Worm (Caenorhabditis elegans) whole organism, early embryonic: ENCODE data around the gene bgal-2.
A peak's percentile ranks its signal among the peaks of the same experiment; 100 is the strongest.

Experiments
- B0310.2 ChIP-seq: sonication (generic microtip); optimal IDR thresholded peaks from 2 replicates; lab custom pipeline; 2016; ENCODE audit warnings: mild to moderate bottlenecking, missing genetic modification characterization, missing compliant biosample characterization
- F13C5.2 ChIP-seq: sonication (generic microtip); optimal IDR thresholded peaks from 2 replicates; lab custom pipeline; 2017; ENCODE audit warnings: mild to moderate bottlenecking, missing genetic modification characterization, inconsistent platforms, missing compliant biosample characterization
- aly-1 ChIP-seq: sonication (generic microtip); optimal IDR thresholded peaks from 2 replicates; lab custom pipeline; 2016; ENCODE audit warnings: missing genetic modification characterization, missing compliant biosample characterization
- ama-1 ChIP-seq: fragments of 150-350 bp; optimal IDR thresholded peaks from 2 replicates; lab custom pipeline; 2014
- ceh-13 ChIP-seq: fragments of 200-800 bp; sonication (Bioruptor generic); optimal IDR thresholded peaks from 2 replicates; lab custom pipeline; 2018; ENCODE audit warnings: mild to moderate bottlenecking, missing genetic modification characterization, missing compliant biosample characterization
- ceh-36 ChIP-seq: sonication (generic microtip); optimal IDR thresholded peaks from 2 replicates; lab custom pipeline; 2016; ENCODE audit warnings: missing genetic modification characterization, inconsistent platforms, missing compliant biosample characterization
- ets-7 ChIP-seq: sonication (generic microtip); optimal IDR thresholded peaks from 2 replicates; lab custom pipeline; 2016; ENCODE audit warnings: missing genotype, missing genetic modification characterization, missing compliant biosample characterization
- flt-1 ChIP-seq: fragments of 200-800 bp; sonication (Bioruptor generic); IDR thresholded peaks from 2 replicates; pipeline ENCODE4 v1.3.6; 2022; ENCODE audit warnings: missing genetic modification characterization, missing compliant biosample characterization
- hmbx-1 ChIP-seq: sonication (generic microtip); optimal IDR thresholded peaks from 2 replicates; lab custom pipeline; 2016; ENCODE audit warnings: mild to moderate bottlenecking, missing genetic modification characterization, missing compliant biosample characterization
- hmg-4 ChIP-seq: fragments of 200-800 bp; sonication (Bioruptor generic); optimal IDR thresholded peaks from 2 replicates; lab custom pipeline; 2018; ENCODE audit warnings: mild to moderate bottlenecking, missing genetic modification characterization, missing compliant biosample characterization
- hnd-1 ChIP-seq: sonication (generic microtip); optimal IDR thresholded peaks from 2 replicates; lab custom pipeline; 2016; ENCODE audit warnings: missing genetic modification characterization, missing compliant biosample characterization
- pes-1 ChIP-seq: fragments of 200-800 bp; sonication (Bioruptor generic); IDR thresholded peaks from 2 replicates; pipeline ENCODE4 v1.3.6; 2022; ENCODE audit warnings: missing genetic modification reagents, missing genetic modification characterization, missing compliant biosample characterization
- scrt-1 ChIP-seq: fragments of 200-800 bp; sonication (Bioruptor generic); IDR thresholded peaks from 2 replicates; pipeline ENCODE4 v1.3.6; 2022; ENCODE audit warnings: missing genetic modification characterization, missing compliant biosample characterization
- sea-1 ChIP-seq: fragments of 200-800 bp; sonication (Bioruptor generic); conservative IDR thresholded peaks from 2 replicates; pipeline ENCODE4 v1.3.6; 2022; ENCODE audit warnings: missing genetic modification characterization, missing compliant biosample characterization
- tbx-11 ChIP-seq: fragments of 200-800 bp; sonication (Bioruptor generic); IDR thresholded peaks from 2 replicates; pipeline ENCODE4 v1.3.6; 2022; ENCODE audit warnings: missing genetic modification characterization, missing compliant biosample characterization
- tbx-37 ChIP-seq: fragments of 200-800 bp; sonication (Bioruptor generic); conservative IDR thresholded peaks from 2 replicates; pipeline ENCODE4 v1.3.6; 2022; ENCODE audit warnings: missing genetic modification reagents, missing genetic modification characterization, missing compliant biosample characterization
- tra-4 ChIP-seq: sonication (generic microtip); optimal IDR thresholded peaks from 2 replicates; lab custom pipeline; 2017; ENCODE audit warnings: missing genetic modification characterization, missing compliant biosample characterization

The bgal-2 gene

ce11 chrX:6740282-6740982 lies 43.8 kb upstream of the bgal-2 start:
- TF ChIP-seq tbx-37 (GFP tag; lab: Robert Waterston, UW) (no peak), hmg-4 (peak; percentile 33)

- no peak for TF ChIP-seq aly-1 (tag; lab: Kevin White, UChicago)
- TF ChIP-seq tra-4 (tag; lab: Kevin White, UChicago): no peak
- no peak for TF ChIP-seq hmg-4
- no peak for TF ChIP-seq B0310.2 (tag; lab: Kevin White, UChicago)
- TF ChIP-seq tbx-37 (GFP tag; lab: Robert Waterston, UW): no peak
- TF ChIP-seq pes-1: no peak
- no peak for TF ChIP-seq tbx-11 (GFP tag; lab: Robert Waterston, UW)
- TF ChIP-seq hmbx-1 (tag; lab: Kevin White, UChicago): no peak
- no peak for TF ChIP-seq F13C5.2 (tag; lab: Kevin White, UChicago)
- TF ChIP-seq sea-1 (GFP tag; lab: Robert Waterston, UW): no peak
- TF ChIP-seq flt-1 (GFP tag; lab: Robert Waterston, UW): no peak
Measured at ce11 chrX:6740983-6741365, 43.2 kb upstream of the bgal-2 start.

ce11 chrX:6741532-6741931 lies 42.7 kb upstream of the bgal-2 start:
- TF ChIP-seq tbx-11 (GFP tag; lab: Robert Waterston, UW): no peak
- TF ChIP-seq sea-1 (GFP tag; lab: Robert Waterston, UW): no peak
- TF ChIP-seq ceh-13 (GFP tag; lab: Kevin White, UChicago): no peak
- TF ChIP-seq flt-1 (GFP tag; lab: Robert Waterston, UW): no peak
- no peak for TF ChIP-seq aly-1 (tag; lab: Kevin White, UChicago)
- TF ChIP-seq ceh-36 (tag; lab: Kevin White, UChicago): no peak
- TF ChIP-seq ama-1 (lab: Kevin White, UChicago): no peak
- no peak for TF ChIP-seq pes-1
- no peak for TF ChIP-seq scrt-1 (GFP tag; lab: Robert Waterston, UW)
- no peak for TF ChIP-seq ets-7 (tag; lab: Kevin White, UChicago)
- no peak for TF ChIP-seq tbx-37 (GFP tag; lab: Robert Waterston, UW)
- TF ChIP-seq hmbx-1 (tag; lab: Kevin White, UChicago): no peak
- TF ChIP-seq hnd-1 (tag; lab: Kevin White, UChicago): no peak
- no peak for TF ChIP-seq tra-4 (tag; lab: Kevin White, UChicago)
- no peak for TF ChIP-seq hmg-4
- TF ChIP-seq B0310.2 (tag; lab: Kevin White, UChicago): no peak
- no peak for TF ChIP-seq F13C5.2 (tag; lab: Kevin White, UChicago)

ce11 chrX:6742011-6742683 lies 42.1 kb upstream of the bgal-2 start, which contains the start of gene mdl-1:
mdl-1 (plus strand) TSS chrX:6742351.
- no peak for TF ChIP-seq tra-4 (tag; lab: Kevin White, UChicago)
- TF ChIP-seq ets-7 (tag; lab: Kevin White, UChicago): peak; percentile 34
- peak; percentile 68 for TF ChIP-seq flt-1 (GFP tag; lab: Robert Waterston, UW)
- peak; percentile 76 for TF ChIP-seq F13C5.2 (tag; lab: Kevin White, UChicago)
- peak; percentile 67; the same call in 1 of the 2 replicates for TF ChIP-seq pes-1
- TF ChIP-seq tbx-11 (GFP tag; lab: Robert Waterston, UW): 0 out of 2 replicates have a peak, but pooled peaks have one; percentile 8
- no peak for TF ChIP-seq hnd-1 (tag; lab: Kevin White, UChicago)
- peak; percentile 40 for TF ChIP-seq B0310.2 (tag; lab: Kevin White, UChicago)
- peak; percentile 86 for TF ChIP-seq hmg-4
- TF ChIP-seq ceh-13 (GFP tag; lab: Kevin White, UChicago): peak; percentile 3

DNA sequence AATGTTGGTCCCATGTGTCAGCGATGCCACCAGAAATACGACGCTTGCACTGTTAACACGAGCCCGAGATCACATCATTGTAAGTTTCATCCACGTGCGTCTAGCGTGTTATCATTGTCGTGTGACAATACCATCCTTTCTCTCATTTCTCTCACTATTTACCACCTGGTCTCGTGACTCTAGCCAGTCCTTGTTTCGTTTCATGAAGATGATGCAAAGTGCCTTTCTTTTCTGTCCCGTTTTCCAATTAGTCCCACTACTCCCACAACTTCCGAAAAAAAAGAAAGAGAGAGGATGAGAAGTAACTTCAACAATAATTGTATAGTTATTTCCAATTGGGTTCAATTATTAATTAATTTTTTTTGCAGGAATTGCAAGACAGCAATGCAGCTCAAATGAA lies 41.3 kb upstream of the bgal-2 start:
- TF ChIP-seq ama-1 (lab: Kevin White, UChicago) (no peak), aly-1 (tag; lab: Kevin White, UChicago) (no peak), flt-1 (GFP tag; lab: Robert Waterston, UW) (no peak), ets-7 (tag; lab: Kevin White, UChicago) (no peak), ceh-13 (GFP tag; lab: Kevin White, UChicago) (no peak), hnd-1 (tag; lab: Kevin White, UChicago) (no peak), B0310.2 (tag; lab: Kevin White, UChicago) (no peak), hmbx-1 (tag; lab: Kevin White, UChicago) (no peak), scrt-1 (GFP tag; lab: Robert Waterston, UW) (no peak), ceh-36 (tag; lab: Kevin White, UChicago) (no peak), tra-4 (tag; lab: Kevin White, UChicago) (no peak), sea-1 (GFP tag; lab: Robert Waterston, UW) (no peak), tbx-11 (GFP tag; lab: Robert Waterston, UW) (no peak), hmg-4 (no peak), tbx-37 (GFP tag; lab: Robert Waterston, UW) (no peak), pes-1 (no peak), F13C5.2 (tag; lab: Kevin White, UChicago) (no peak)

DNA sequence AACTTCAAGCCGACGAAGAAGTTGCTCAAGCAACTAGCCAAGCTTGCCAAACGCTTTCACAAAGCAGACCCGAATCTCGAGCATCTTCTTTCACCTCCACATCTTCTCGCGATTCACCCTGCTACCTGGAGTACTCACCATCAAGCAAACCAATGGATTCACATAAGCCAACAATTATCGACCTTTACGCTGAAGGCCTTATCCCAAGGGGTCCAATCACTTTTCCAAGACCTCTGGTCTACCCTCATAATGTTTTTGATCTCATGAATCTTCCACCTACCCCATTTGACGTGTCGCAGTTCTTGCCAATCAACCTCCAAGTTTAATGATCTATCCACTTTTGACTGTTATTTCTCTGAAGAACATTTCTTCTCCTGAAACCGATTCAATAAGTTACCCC lies 40.9 kb upstream of the bgal-2 start:
- TF ChIP-seq hnd-1 (tag; lab: Kevin White, UChicago) (no peak), tbx-37 (GFP tag; lab: Robert Waterston, UW) (no peak), B0310.2 (tag; lab: Kevin White, UChicago) (no peak), F13C5.2 (tag; lab: Kevin White, UChicago) (no peak), aly-1 (tag; lab: Kevin White, UChicago) (no peak), tbx-11 (GFP tag; lab: Robert Waterston, UW) (no peak), sea-1 (GFP tag; lab: Robert Waterston, UW) (no peak)
